Worm (Caenorhabditis elegans): ENCODE results near the gene K10D11.2.

The K10D11.2 gene

DNA sequence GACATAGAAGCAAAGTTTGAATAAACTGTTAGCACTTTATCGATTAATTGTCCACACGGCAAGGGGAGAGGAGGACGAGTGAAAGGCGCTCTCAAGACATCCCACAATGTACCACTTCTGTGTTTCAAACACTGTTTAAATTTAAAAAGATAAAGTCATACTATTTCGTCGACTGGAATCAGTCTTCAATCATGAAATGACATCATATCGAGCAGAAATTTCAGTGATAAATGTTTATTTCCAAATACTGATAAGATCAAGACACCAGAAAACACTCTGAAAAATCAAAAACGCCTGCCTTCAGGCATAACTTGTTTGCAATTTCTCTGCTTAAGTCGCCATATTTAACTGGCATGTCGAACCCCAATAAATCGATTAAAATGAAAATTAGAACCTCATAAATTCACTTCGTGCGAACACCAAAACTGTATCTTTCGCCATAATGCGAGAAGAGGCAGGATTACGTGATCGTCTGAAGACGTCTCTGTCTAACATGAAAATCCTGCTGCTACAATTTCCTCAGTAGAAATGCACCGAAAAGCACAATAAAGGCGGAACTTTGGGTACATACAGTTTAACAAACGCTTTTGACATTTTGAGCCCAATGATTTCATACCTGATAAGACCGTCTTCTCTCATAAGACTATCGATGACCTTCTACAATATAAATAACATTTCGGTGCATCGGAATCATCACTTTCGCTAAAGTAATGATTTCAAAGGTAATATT lies at the start of gene K10D11.2:
K10D11.2 (plus strand) TSS at position 680 of the 730 bp plus-strand sequence.
- TF ChIP-seq elt-2 (tag; optimal IDR thresholded peaks at IDR 0.05) (peak; percentile 61), Y22D7AL.16 (tag; optimal IDR thresholded peaks at IDR 0.05) (no peak)

DNA sequence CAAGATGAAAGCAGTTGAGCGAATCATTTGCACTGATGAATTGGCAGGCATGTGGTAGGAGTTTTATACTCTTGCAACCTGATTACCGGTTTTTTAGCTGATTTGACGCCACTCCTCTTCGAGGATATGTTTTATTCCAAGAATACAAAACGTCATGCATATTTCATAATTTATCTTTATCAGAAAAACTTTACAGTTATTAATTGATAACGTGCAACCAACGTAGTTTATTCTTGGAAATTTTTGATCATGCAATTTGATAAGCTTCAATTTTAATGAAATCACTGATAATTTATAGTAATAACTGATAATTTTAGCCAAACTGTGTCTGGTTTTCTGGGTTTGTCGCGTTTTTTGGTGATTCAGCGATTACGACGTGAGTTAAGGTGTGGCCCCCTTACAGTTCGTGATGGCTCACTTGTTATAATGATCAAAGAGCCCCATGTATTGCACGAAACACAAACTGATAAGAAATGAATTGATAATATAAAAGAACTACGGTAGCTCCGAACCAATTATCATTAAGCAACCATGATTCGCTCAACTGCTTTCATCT lies 42.5 kb upstream of the K10D11.2 start, which contains the start of the genes cld-1 and dod-21:
cld-1 (minus strand) TSS at position 51 of the 556 bp plus-strand sequence.
dod-21 (plus strand) TSS at position 518 of the 556 bp plus-strand sequence.
- TF ChIP-seq elt-2 (tag; optimal IDR thresholded peaks at IDR 0.05) (peak; percentile 70), hlh-6 (tag; optimal IDR thresholded peaks at IDR 0.05) (no peak)

DNA sequence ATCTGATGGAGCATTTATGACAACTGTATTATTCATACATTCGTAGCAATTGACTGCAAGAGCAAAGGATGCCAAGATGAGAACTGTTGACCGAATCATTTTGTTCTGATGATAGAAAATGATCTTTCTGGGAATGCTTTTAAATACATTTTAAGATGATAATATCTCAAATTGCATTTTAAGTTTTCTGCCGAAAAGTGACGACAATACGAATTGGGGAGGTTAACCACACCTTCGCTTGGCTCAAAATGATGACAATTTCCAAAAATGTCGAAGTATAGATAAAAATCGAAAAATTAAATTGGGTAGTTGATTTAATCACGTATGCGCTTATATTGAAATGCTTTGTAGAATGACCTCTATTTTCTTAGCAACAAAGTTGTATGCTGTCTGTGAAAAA lies 37.5 kb upstream of the K10D11.2 start, which contains the start of gene dod-24:
dod-24 (minus strand) TSS at position 101 of the 400 bp plus-strand sequence.
- TF ChIP-seq C38D4.7 (GFP tag; optimal IDR thresholded peaks at IDR 0.05) (no peak), unc-86 (tag; optimal IDR thresholded peaks at IDR 0.05) (no peak), ceh-34 (tag; optimal IDR thresholded peaks at IDR 0.05) (no peak), ceh-48 (tag; optimal IDR thresholded peaks at IDR 0.05) (no peak), pha-4 (tag; optimal IDR thresholded peaks at IDR 0.05) (no peak), ceh-31 (tag; optimal IDR thresholded peaks at IDR 0.05) (no peak), lin-11 (tag; optimal IDR thresholded peaks at IDR 0.05) (no peak), pat-9 (tag; optimal IDR thresholded peaks at IDR 0.05) (no peak)

DNA sequence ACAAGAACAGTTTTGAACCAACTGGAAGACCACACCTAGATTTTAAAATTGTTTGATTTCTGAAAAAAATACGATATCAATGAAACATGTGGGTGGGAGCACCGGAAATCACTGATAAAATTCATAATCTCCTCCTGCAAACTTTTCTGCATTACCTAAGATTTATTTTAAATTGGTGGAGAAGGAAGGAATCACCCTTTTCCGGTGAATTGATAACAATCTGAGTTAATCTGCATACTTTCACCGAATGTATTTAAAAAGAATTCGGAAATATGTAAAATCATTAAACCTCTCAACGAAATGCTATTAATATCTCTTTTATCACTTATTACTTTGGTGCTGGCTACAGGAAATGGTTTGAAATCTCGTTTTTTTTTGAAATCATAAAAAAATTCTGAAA lies 36.2 kb upstream of the K10D11.2 start, which contains the start of gene dct-19:
dct-19 (plus strand) TSS at position 301 of the 400 bp plus-strand sequence.
- TF ChIP-seq ceh-24 (tag; optimal IDR thresholded peaks at IDR 0.05): no peak
- TF ChIP-seq sox-4 (tag; optimal IDR thresholded peaks at IDR 0.05): no peak
- TF ChIP-seq ahr-1 (tag; optimal IDR thresholded peaks at IDR 0.05): no peak
- TF ChIP-seq nhr-232 (tag; optimal IDR thresholded peaks at IDR 0.05): no peak
- TF ChIP-seq gmeb-2 (tag; optimal IDR thresholded peaks at IDR 0.05): no peak
- no peak for TF ChIP-seq ceh-9 (tag; optimal IDR thresholded peaks at IDR 0.05)
- TF ChIP-seq ttx-3 (tag; optimal IDR thresholded peaks at IDR 0.05): no peak
- no peak for TF ChIP-seq hlh-13 (GFP tag; optimal IDR thresholded peaks at IDR 0.05)
- TF ChIP-seq pax-1 (tag; optimal IDR thresholded peaks at IDR 0.05): no peak
- TF ChIP-seq tbx-7 (tag; optimal IDR thresholded peaks at IDR 0.05): no peak
- TF ChIP-seq npax-4 (tag; optimal IDR thresholded peaks at IDR 0.05): no peak
- no peak for TF ChIP-seq ama-1 (optimal IDR thresholded peaks at IDR 0.05)
- TF ChIP-seq hlh-30 (tag; optimal IDR thresholded peaks at IDR 0.05; ENCODE audit: insufficient read depth): no peak
- no peak for TF ChIP-seq unc-55 (GFP tag; optimal IDR thresholded peaks at IDR 0.05)

DNA sequence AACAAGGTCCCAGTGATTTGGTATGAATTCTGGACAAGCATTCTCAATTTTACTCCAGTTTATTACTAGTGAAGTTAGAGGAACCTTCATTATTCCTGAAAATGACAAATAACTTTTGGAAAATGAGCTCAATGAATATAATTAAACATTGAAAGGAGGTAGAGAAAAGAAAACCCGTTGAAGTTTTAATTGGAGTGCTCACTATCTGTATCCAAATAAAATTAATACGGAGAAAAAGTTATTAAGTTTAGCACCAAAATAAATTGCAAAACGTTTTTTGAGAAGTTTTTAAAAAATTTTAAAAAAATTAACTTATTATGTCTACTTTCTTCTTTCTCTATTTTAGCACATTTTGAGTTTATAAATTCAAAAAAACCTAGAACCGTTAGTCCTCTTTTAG lies 32.3 kb upstream of the K10D11.2 start, which contains the start of gene F55G11.1:
F55G11.1 (minus strand) TSS at position 101 of the 400 bp plus-strand sequence.
- TF ChIP-seq sdc-2 (tag; optimal IDR thresholded peaks at IDR 0.05) (no peak), pha-4 (tag; optimal IDR thresholded peaks at IDR 0.05) (no peak), che-1 (tag; optimal IDR thresholded peaks at IDR 0.05) (no peak), dve-1 (tag; optimal IDR thresholded peaks at IDR 0.05) (no peak), ref-2 (tag; optimal IDR thresholded peaks at IDR 0.05) (no peak), sox-4 (tag; optimal IDR thresholded peaks at IDR 0.05) (no peak), lin-11 (tag; optimal IDR thresholded peaks at IDR 0.05) (no peak), odd-2 (tag; optimal IDR thresholded peaks at IDR 0.05) (no peak), C08G9.2 (tag; optimal IDR thresholded peaks at IDR 0.05) (no peak), elt-4 (tag; optimal IDR thresholded peaks at IDR 0.05) (no peak)
